Fruit fly (Drosophila melanogaster) whole organism, pupa: ENCODE data around the gene CG8065.

Source experiments
- CG10348 ChIP-seq: fragments of 200-800 bp; sonication (Bioruptor generic); IDR thresholded peaks from 2 replicates; pipeline ENCODE4 v1.3.6; 2022; ENCODE audit warnings: missing biosample characterization, missing genetic modification characterization
- CG12605 ChIP-seq: fragments of 200-800 bp; sonication (Bioruptor generic); IDR thresholded peaks from 2 replicates; pipeline ENCODE4 v1.3.6; 2022; ENCODE audit warnings: missing biosample characterization, missing genetic modification characterization
- CG13204 ChIP-seq: fragments of 200-800 bp; sonication (Bioruptor generic); optimal IDR thresholded peaks from 2 replicates; lab custom pipeline; 2018; ENCODE audit warnings: missing biosample characterization, mild to moderate bottlenecking, missing genetic modification characterization, moderate library complexity
- CG14655 ChIP-seq: fragments of 200-800 bp; sonication (Bioruptor generic); optimal IDR thresholded peaks from 3 replicates; lab custom pipeline; 2017; ENCODE audit warnings: mild to moderate bottlenecking, missing biosample characterization, missing genetic modification reagents, missing genetic modification characterization
- CG15710 ChIP-seq: fragments of 200-800 bp; sonication (Bioruptor generic); optimal IDR thresholded peaks from 2 replicates; lab custom pipeline; 2018; ENCODE audit warnings: missing biosample characterization, mild to moderate bottlenecking, missing genetic modification characterization, moderate library complexity
- CG17806 ChIP-seq: fragments of 200-800 bp; sonication (Bioruptor generic); optimal IDR thresholded peaks from 2 replicates; lab custom pipeline; 2018; ENCODE audit warnings: missing biosample characterization, mild to moderate bottlenecking, missing genetic modification characterization, moderate library complexity
- CG32121 ChIP-seq: fragments of 200-800 bp; sonication (Bioruptor generic); IDR thresholded peaks from 2 replicates; pipeline ENCODE4 v1.3.6; 2022; ENCODE audit warnings: missing biosample characterization, missing genetic modification characterization
- CG34367 ChIP-seq: fragments of 200-800 bp; sonication (Bioruptor generic); optimal IDR thresholded peaks from 2 replicates; lab custom pipeline; 2018; ENCODE audit warnings: missing biosample characterization, mild to moderate bottlenecking, missing genetic modification characterization
- CG4496 ChIP-seq: fragments of 200-800 bp; sonication (Bioruptor generic); IDR thresholded peaks from 3 replicates; pipeline ENCODE4 v1.3.6; 2022; ENCODE audit warnings: missing biosample characterization, missing genetic modification characterization
- CG8159 ChIP-seq: fragments of 200-800 bp; sonication (Bioruptor generic); optimal IDR thresholded peaks from 3 replicates; lab custom pipeline; 2018; ENCODE audit warnings: missing biosample characterization, mild to moderate bottlenecking, missing genetic modification characterization, moderate library complexity
- CG8301 ChIP-seq: fragments of 200-800 bp; sonication (Bioruptor generic); optimal IDR thresholded peaks from 2 replicates; lab custom pipeline; 2018; ENCODE audit warnings: missing biosample characterization, mild to moderate bottlenecking, missing genetic modification characterization
- CG9948 ChIP-seq: fragments of 200-800 bp; sonication (Bioruptor generic); optimal IDR thresholded peaks from 2 replicates; lab custom pipeline; 2018; ENCODE audit warnings: missing biosample characterization, mild to moderate bottlenecking, missing genetic modification characterization, moderate library complexity
- D1 ChIP-seq: fragments of 200-800 bp; sonication (Bioruptor generic); optimal IDR thresholded peaks from 2 replicates; lab custom pipeline; 2018; ENCODE audit warnings: missing biosample characterization, mild to moderate bottlenecking, missing genetic modification characterization, moderate library complexity
- Pif1A ChIP-seq: fragments of 200-800 bp; sonication (Bioruptor generic); optimal IDR thresholded peaks from 3 replicates; lab custom pipeline; 2016; ENCODE audit warnings: missing biosample characterization, missing genetic modification characterization
- Pif1B ChIP-seq: fragments of 200-800 bp; sonication (Bioruptor generic); optimal IDR thresholded peaks from 3 replicates; lab custom pipeline; 2016; ENCODE audit warnings: missing biosample characterization, missing genetic modification characterization
- Snoo ChIP-seq: fragments of 200-800 bp; sonication (Bioruptor generic); optimal IDR thresholded peaks from 3 replicates; lab custom pipeline; 2017; ENCODE audit warnings: missing biosample characterization, mild to moderate bottlenecking, missing genetic modification characterization, inconsistent platforms
- fd96Ca ChIP-seq: fragments of 200-800 bp; sonication (Bioruptor generic); IDR thresholded peaks from 3 replicates; pipeline ENCODE4 v1.3.6; 2022; ENCODE audit warnings: missing biosample characterization, missing genetic modification characterization
- gl ChIP-seq: fragments of 200-800 bp; sonication (Bioruptor generic); optimal IDR thresholded peaks from 2 replicates; lab custom pipeline; 2018; ENCODE audit warnings: missing biosample characterization, mild to moderate bottlenecking, missing genetic modification characterization
- rn ChIP-seq: fragments of 200-800 bp; sonication (Bioruptor generic); IDR thresholded peaks from 2 replicates; pipeline ENCODE4 v1.3.6; 2022; ENCODE audit warnings: missing biosample characterization, missing genetic modification characterization

The CG8065 gene

DNA sequence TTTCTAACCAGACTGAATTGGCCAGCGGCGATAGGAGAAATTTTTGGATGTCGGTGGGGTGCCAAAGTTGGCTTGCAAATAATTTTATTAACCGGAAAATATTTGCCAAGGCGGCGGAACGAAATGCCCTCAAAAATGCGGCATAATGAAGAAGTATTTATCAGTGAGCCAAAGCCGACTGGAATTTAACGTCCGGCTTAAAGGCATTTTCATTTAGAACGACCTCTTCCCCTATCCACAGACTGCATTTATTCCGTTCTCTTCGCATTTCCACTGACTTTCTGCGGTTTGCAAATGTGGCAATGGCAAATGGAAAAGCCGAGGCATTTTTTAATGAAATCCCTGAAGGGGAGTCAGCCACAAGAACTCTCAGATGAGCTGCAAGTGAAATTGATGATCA, 17.6 kb downstream of the CG8065 start:
- TF ChIP-seq rn (no peak), gl (tag; lab: Kevin White, UChicago) (no peak), CG13204 (GFP tag; lab: Kevin White, UChicago) (no peak), CG14655 (GFP tag; lab: Kevin White, UChicago) (no peak), CG15710 (tag; lab: Kevin White, UChicago) (no peak), CG8301 (no peak), fd96Ca (GFP tag; lab: Robert Waterston, UW) (no peak), Pif1A (GFP tag; lab: Kevin White, UChicago) (no peak), CG34367 (tag; lab: Kevin White, UChicago) (no peak), CG32121 (GFP tag; lab: Robert Waterston, UW) (no peak), CG4496 (GFP tag; lab: Robert Waterston, UW) (no peak), CG9948 (tag; lab: Kevin White, UChicago) (no peak)

DNA sequence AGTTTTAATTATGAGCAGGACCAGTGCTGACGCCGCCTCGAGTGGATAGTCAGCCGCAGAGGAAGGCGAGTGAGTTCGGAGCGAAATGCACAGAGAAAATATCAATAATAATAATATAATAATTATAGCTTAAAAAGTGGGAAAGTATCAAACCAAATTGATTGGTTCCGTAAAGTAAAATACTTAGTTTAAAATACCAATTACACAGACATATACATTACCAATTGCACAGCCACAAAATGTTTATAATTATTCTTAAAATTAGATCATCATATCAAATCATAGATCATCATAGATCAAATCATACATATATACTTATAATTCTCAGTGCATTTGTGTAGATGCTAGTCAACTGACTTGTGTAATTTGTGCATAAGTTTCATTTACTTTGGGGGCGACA, 23.1 kb downstream of the CG8065 start:
- peak; percentile 54 for TF ChIP-seq CG8159 (tag; lab: Kevin White, UChicago)
- TF ChIP-seq CG34367 (tag; lab: Kevin White, UChicago) = no peak
- TF ChIP-seq Snoo (tag; lab: Kevin White, UChicago) = no peak
- no peak for TF ChIP-seq CG10348 (GFP tag; lab: Robert Waterston, UW)
- no peak for TF ChIP-seq Pif1B (GFP tag; lab: Kevin White, UChicago)
- TF ChIP-seq CG13204 (GFP tag; lab: Kevin White, UChicago) = no peak
- TF ChIP-seq D1 = no peak
- peak; percentile 25 for TF ChIP-seq CG9948 (tag; lab: Kevin White, UChicago)
- peak; percentile 26 for TF ChIP-seq CG17806 (tag; lab: Kevin White, UChicago)
- TF ChIP-seq CG15710 (tag; lab: Kevin White, UChicago) = peak; percentile 50
- peak; percentile 29 for TF ChIP-seq CG14655 (GFP tag; lab: Kevin White, UChicago)

DNA sequence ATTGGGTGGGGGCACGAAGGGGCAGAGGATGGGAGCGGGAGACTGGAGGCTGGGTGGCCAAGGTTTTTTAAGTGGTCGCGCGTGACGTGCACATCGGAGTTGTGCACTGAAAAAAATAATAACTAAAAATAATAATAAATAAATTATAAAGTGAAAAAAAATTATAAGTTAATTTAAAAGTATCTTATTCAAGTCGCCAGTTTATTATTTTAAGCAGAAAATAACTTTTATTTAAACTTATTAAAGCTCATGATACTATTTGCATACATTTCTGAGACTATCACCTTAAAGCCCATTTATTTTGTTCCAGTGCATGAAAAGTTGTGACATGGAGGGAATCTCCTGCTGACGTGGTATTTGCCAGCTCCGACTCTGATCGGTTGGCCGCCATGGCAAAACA, 26.8 kb downstream of the CG8065 start:
- peak; percentile 34 for TF ChIP-seq CG34367 (tag; lab: Kevin White, UChicago)
- TF ChIP-seq CG13204 (GFP tag; lab: Kevin White, UChicago) = no peak
- TF ChIP-seq CG14655 (GFP tag; lab: Kevin White, UChicago) = peak; percentile 2
- TF ChIP-seq CG15710 (tag; lab: Kevin White, UChicago) = peak; percentile 50
- no peak for TF ChIP-seq CG17806 (tag; lab: Kevin White, UChicago)
- no peak for TF ChIP-seq gl (tag; lab: Kevin White, UChicago)
- no peak for TF ChIP-seq CG12605
- TF ChIP-seq CG4496 (GFP tag; lab: Robert Waterston, UW) = no peak
- TF ChIP-seq CG8159 (tag; lab: Kevin White, UChicago) = peak; percentile 48
- TF ChIP-seq Pif1A (GFP tag; lab: Kevin White, UChicago) = peak; percentile 32

DNA sequence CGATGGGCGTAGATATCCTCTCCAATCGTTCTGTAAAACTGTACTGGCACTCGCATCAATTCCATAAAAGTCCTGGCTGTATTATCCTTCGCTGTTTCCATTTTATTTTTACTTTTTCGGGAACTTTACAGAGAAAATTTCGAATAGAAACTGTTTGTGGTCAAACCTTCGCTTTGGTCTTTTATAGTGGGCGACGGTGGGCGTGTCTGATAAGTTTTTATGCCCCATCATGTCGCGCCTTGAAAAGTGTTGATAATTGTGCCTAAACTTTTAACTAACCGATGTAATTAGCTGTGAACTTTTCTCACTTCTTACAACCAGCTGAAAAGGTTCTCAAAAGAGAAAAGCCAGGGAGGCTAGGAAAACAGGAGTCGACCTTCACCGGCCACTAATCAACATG, 29.1 kb downstream of the CG8065 start, which contains the start of gene Or67c:
Gene Or67c, minus strand, starts transcription at position 101 of the 400 bp plus-strand sequence.
- TF ChIP-seq CG9948 (tag; lab: Kevin White, UChicago) = no peak
- TF ChIP-seq rn = no peak

- no peak for TF ChIP-seq CG9948 (tag; lab: Kevin White, UChicago)
- no peak for TF ChIP-seq CG12605
- TF ChIP-seq fd96Ca (GFP tag; lab: Robert Waterston, UW) = no peak
- TF ChIP-seq Pif1B (GFP tag; lab: Kevin White, UChicago) = no peak
Measured at dm6 chr3L:10246226-10246778, 30.8 kb downstream of the CG8065 start.

dm6 chr3L:10247121-10247520, 31.7 kb downstream of the CG8065 start:
- TF ChIP-seq CG12605 (no peak), CG10348 (GFP tag; lab: Robert Waterston, UW) (peak; percentile 25; the same call in 1 of the 2 replicates)

dm6 chr3L:10247579-10247978, 32.1 kb downstream of the CG8065 start:
- TF ChIP-seq CG14655 (GFP tag; lab: Kevin White, UChicago) (no peak), D1 (no peak), CG15710 (tag; lab: Kevin White, UChicago) (peak; percentile 72), CG32121 (GFP tag; lab: Robert Waterston, UW) (no peak), CG17806 (tag; lab: Kevin White, UChicago) (no peak), CG13204 (GFP tag; lab: Kevin White, UChicago) (peak; percentile 3), CG34367 (tag; lab: Kevin White, UChicago) (peak; percentile 50), CG8301 (no peak), CG10348 (GFP tag; lab: Robert Waterston, UW) (no peak)

DNA sequence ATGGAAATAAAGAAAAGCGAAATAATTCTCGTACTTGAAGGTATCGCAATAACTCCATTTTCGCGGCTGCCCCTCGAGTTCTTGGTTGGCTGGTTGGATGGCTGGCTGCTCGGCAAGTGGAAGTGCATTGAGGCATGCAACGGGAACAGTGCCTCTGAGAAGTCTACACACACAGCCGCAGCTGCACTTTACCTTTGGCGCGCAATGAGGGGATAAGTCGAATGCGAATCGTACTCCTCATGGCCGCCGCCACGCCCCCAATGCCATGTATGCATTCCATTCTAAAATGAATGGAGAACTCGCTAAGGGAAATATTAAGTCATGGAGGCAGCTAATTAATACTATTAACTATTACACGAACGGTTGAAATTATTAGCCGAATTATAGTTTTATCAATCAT, 34.4 kb downstream of the CG8065 start:
- no peak for TF ChIP-seq rn
- no peak for TF ChIP-seq CG10348 (GFP tag; lab: Robert Waterston, UW)
- no peak for TF ChIP-seq CG9948 (tag; lab: Kevin White, UChicago)
- no peak for TF ChIP-seq Pif1B (GFP tag; lab: Kevin White, UChicago)
- no peak for TF ChIP-seq CG4496 (GFP tag; lab: Robert Waterston, UW)
- TF ChIP-seq CG15710 (tag; lab: Kevin White, UChicago) = no peak
- TF ChIP-seq D1 = no peak
